Worm (Caenorhabditis elegans) whole organism, L1 larva: Measurements from ENCODE around the gene gas-1.
A peak's percentile ranks its signal among the peaks of the same experiment; 100 is the strongest.

Experiments
- C04F5.9 ChIP-seq: sonication (generic microtip); optimal IDR thresholded peaks from 2 replicates; lab custom pipeline; 2016; ENCODE audit warnings: missing genetic modification characterization, missing compliant biosample characterization
- aha-1 ChIP-seq: fragments of 150-350 bp; optimal IDR thresholded peaks from 2 replicates; lab custom pipeline; 2014; ENCODE audit warnings: missing biosample characterization, missing genetic modification characterization
- ceh-8 ChIP-seq: fragments of 200-800 bp; sonication (Bioruptor generic); optimal IDR thresholded peaks from 2 replicates; lab custom pipeline; 2018; ENCODE audit warnings: mild to moderate bottlenecking, missing genetic modification characterization, moderate library complexity, missing compliant biosample characterization
- ceh-88 ChIP-seq: fragments of 200-800 bp; sonication (Bioruptor generic); IDR thresholded peaks from 2 replicates; pipeline ENCODE4 v1.3.6; 2022; ENCODE audit warnings: missing genetic modification characterization, missing compliant biosample characterization
- efl-1 ChIP-seq, 4 experiments: fragments of 150-350 bp; optimal IDR thresholded peaks in 3 of 4; peaks in 1 of 4; 1 replicate in 1 of 4; 2 replicates in 3 of 4; lab custom pipeline; 2014; ENCODE audit warnings: missing biosample characterization in 2 of 4, missing genetic modification characterization in 2 of 4, missing genetic modification reagents in 2 of 4
- efl-3 ChIP-seq: fragments of 200-800 bp; sonication (Bioruptor generic); optimal IDR thresholded peaks from 2 replicates; lab custom pipeline; 2018; ENCODE audit warnings: mild to moderate bottlenecking, missing genetic modification characterization, missing compliant biosample characterization
- egl-13 ChIP-seq: sonication (generic microtip); optimal IDR thresholded peaks from 2 replicates; lab custom pipeline; 2016; ENCODE audit warnings: missing genotype, missing genetic modification reagents, missing genetic modification characterization, missing compliant biosample characterization
- elt-2 ChIP-seq: sonication (generic microtip); optimal IDR thresholded peaks from 2 replicates; lab custom pipeline; 2016; ENCODE audit warnings: missing genetic modification characterization, mild to moderate bottlenecking, inconsistent platforms, missing compliant biosample characterization, missing genetic modification reagents
- ets-5 ChIP-seq: fragments of 200-800 bp; sonication (Bioruptor generic); IDR thresholded peaks from 2 replicates; pipeline ENCODE4 v1.3.6; 2022; ENCODE audit warnings: missing genetic modification characterization, missing compliant biosample characterization
- fkh-4 ChIP-seq: sonication (generic microtip); optimal IDR thresholded peaks from 2 replicates; lab custom pipeline; 2016; ENCODE audit warnings: missing compliant biosample characterization, missing genetic modification characterization, borderline replicate concordance
- fkh-8 ChIP-seq: sonication (generic microtip); optimal IDR thresholded peaks from 2 replicates; lab custom pipeline; 2016; ENCODE audit warnings: mild to moderate bottlenecking, missing genetic modification characterization, missing compliant biosample characterization
- fos-1 ChIP-seq: fragments of 150-350 bp; optimal IDR thresholded peaks from 2 replicates; lab custom pipeline; 2014; ENCODE audit warnings: missing biosample characterization, missing genetic modification characterization
- grh-1 ChIP-seq: fragments of 200-800 bp; sonication (Bioruptor generic); IDR thresholded peaks from 2 replicates; pipeline ENCODE4 v1.3.6; 2022; ENCODE audit warnings: missing genetic modification reagents, missing genetic modification characterization, missing compliant biosample characterization
- hlh-4 ChIP-seq: sonication (generic microtip); optimal IDR thresholded peaks from 2 replicates; lab custom pipeline; 2016; ENCODE audit warnings: mild to moderate bottlenecking, missing genetic modification characterization, missing compliant biosample characterization
- irx-1 ChIP-seq: sonication (generic microtip); optimal IDR thresholded peaks from 2 replicates; lab custom pipeline; 2016; ENCODE audit warnings: missing genetic modification characterization, missing compliant biosample characterization
- lin-13 ChIP-seq: fragments of 150-350 bp; optimal IDR thresholded peaks from 2 replicates; lab custom pipeline; 2014; ENCODE audit warnings: missing biosample characterization, missing genetic modification reagents, missing genetic modification characterization
- lin-14 ChIP-seq: fragments of 200-800 bp; sonication (Bioruptor generic); optimal IDR thresholded peaks from 2 replicates; lab custom pipeline; 2018; ENCODE audit warnings: mild to moderate bottlenecking, missing genetic modification characterization, moderate library complexity, missing compliant biosample characterization
- lin-15B ChIP-seq: fragments of 150-350 bp; sonication (generic microtip); optimal IDR thresholded peaks from 3 replicates; lab custom pipeline; 2014; ENCODE audit warnings: missing biosample characterization, missing genetic modification characterization
- lin-39 ChIP-seq: fragments of 150-350 bp; optimal IDR thresholded peaks from 2 replicates; lab custom pipeline; 2014; ENCODE audit warnings: missing biosample characterization, missing genetic modification reagents, missing genetic modification characterization
- lsy-2 ChIP-seq, 2 experiments: fragments of 150-350 bp; optimal IDR thresholded peaks; 2 replicates each; lab custom pipeline; 2014; ENCODE audit warnings: missing biosample characterization in 2 of 2, missing genetic modification characterization in 2 of 2
- nhr-19 ChIP-seq: fragments of 200-800 bp; sonication (Bioruptor generic); conservative IDR thresholded peaks from 2 replicates; pipeline ENCODE4 v1.3.6; 2022; ENCODE audit warnings: missing genetic modification characterization, missing compliant biosample characterization
- nhr-20 ChIP-seq: sonication (generic microtip); optimal IDR thresholded peaks from 2 replicates; lab custom pipeline; 2016; ENCODE audit warnings: mild to moderate bottlenecking, missing genetic modification characterization, missing compliant biosample characterization
- nhr-71 ChIP-seq: sonication (generic microtip); optimal IDR thresholded peaks from 2 replicates; lab custom pipeline; 2016; ENCODE audit warnings: mild to moderate bottlenecking, missing genetic modification characterization, moderate library complexity, missing compliant biosample characterization
- nhr-76 ChIP-seq: sonication (generic microtip); optimal IDR thresholded peaks from 2 replicates; lab custom pipeline; 2017; ENCODE audit warnings: missing biosample characterization, missing genetic modification characterization
- nhr-84 ChIP-seq: sonication (generic microtip); optimal IDR thresholded peaks from 2 replicates; lab custom pipeline; 2017; ENCODE audit warnings: missing biosample characterization, missing genetic modification characterization
- nhr-85 ChIP-seq: sonication (generic microtip); peaks from one replicate; lab custom pipeline; 2016; ENCODE audit warnings: missing genetic modification characterization, inconsistent platforms, missing compliant biosample characterization
- pag-3 ChIP-seq: sonication (generic microtip); optimal IDR thresholded peaks from 2 replicates; lab custom pipeline; 2017; ENCODE audit warnings: missing genetic modification characterization, mild to moderate bottlenecking, missing compliant biosample characterization, antibody characterized with exemption, borderline replicate concordance; ENCODE audit not compliant: insufficient read depth
- pqm-1 ChIP-seq: sonication (generic microtip); optimal IDR thresholded peaks from 3 replicates; lab custom pipeline; 2017; ENCODE audit warnings: missing biosample characterization, missing genetic modification characterization
- rnt-1 ChIP-seq: sonication (generic microtip); optimal IDR thresholded peaks from 2 replicates; lab custom pipeline; 2016; ENCODE audit warnings: mild to moderate bottlenecking, missing genetic modification characterization, moderate library complexity, missing compliant biosample characterization
- snpc-4 ChIP-seq: fragments of 150-350 bp; optimal IDR thresholded peaks from 2 replicates; lab custom pipeline; 2014; ENCODE audit warnings: missing biosample characterization, missing genetic modification characterization
- snu-23 ChIP-seq: sonication (generic microtip); optimal IDR thresholded peaks from 2 replicates; lab custom pipeline; 2016; ENCODE audit warnings: missing genetic modification characterization, missing compliant biosample characterization
- sup-37 ChIP-seq: fragments of 200-800 bp; sonication (Bioruptor generic); optimal IDR thresholded peaks from 2 replicates; lab custom pipeline; 2018; ENCODE audit warnings: mild to moderate bottlenecking, missing genetic modification characterization, missing compliant biosample characterization
- swsn-7 ChIP-seq: sonication (generic microtip); optimal IDR thresholded peaks from 2 replicates; lab custom pipeline; 2016; ENCODE audit warnings: missing genetic modification characterization, missing compliant biosample characterization
- unc-62 ChIP-seq: fragments of 150-350 bp; optimal IDR thresholded peaks from 2 replicates; lab custom pipeline; 2014; ENCODE audit warnings: missing biosample characterization, missing genetic modification reagents, missing genetic modification characterization
- xbp-1 ChIP-seq: sonication (generic microtip); optimal IDR thresholded peaks from 2 replicates; lab custom pipeline; 2016; ENCODE audit warnings: missing genetic modification characterization, missing compliant biosample characterization
- zip-4 ChIP-seq: fragments of 200-800 bp; sonication (Bioruptor generic); optimal IDR thresholded peaks from 2 replicates; lab custom pipeline; 2018; ENCODE audit warnings: mild to moderate bottlenecking, missing genetic modification characterization, moderate library complexity, missing compliant biosample characterization

gas-1 gene

ce11 chrX:15630340-15630739, 40.1 kb upstream of the gas-1 start, which contains the start of gene K09E9.4:
TSS of gene K09E9.4 (minus strand) at chrX:15630440.
- TF ChIP-seq nhr-71 (tag; lab: Kevin White, UChicago) (no peak), fkh-4 (no peak), unc-62 (GFP tag; lab: Kevin White, UChicago) (no peak), xbp-1 (tag; lab: Kevin White, UChicago) (no peak), nhr-85 (tag; lab: Kevin White, UChicago) (no peak), snu-23 (no peak), rnt-1 (tag; lab: Kevin White, UChicago) (no peak), snpc-4 (tag; lab: Kevin White, UChicago) (no peak), pqm-1 (tag; lab: Kevin White, UChicago) (no peak), aha-1 (tag; lab: Kevin White, UChicago) (no peak), hlh-4 (tag; lab: Kevin White, UChicago) (no peak), lin-15B (no peak), fos-1 (no peak), egl-13 (no peak), C04F5.9 (tag; lab: Kevin White, UChicago) (no peak), swsn-7 (tag; lab: Kevin White, UChicago) (no peak)

ce11 chrX:15629615-15630014, 39.4 kb upstream of the gas-1 start:
- TF ChIP-seq elt-2 (tag; lab: Kevin White, UChicago) (peak; percentile 62), lin-14 (peak; percentile 42), ets-5 (GFP tag; lab: Robert Waterston, UW) (no peak), hlh-4 (tag; lab: Kevin White, UChicago) (no peak), nhr-71 (tag; lab: Kevin White, UChicago) (peak; percentile 40), fkh-8 (tag; lab: Kevin White, UChicago) (peak; percentile 6), nhr-19 (GFP tag; lab: Robert Waterston, UW) (0 out of 2 replicates have a peak, but pooled peaks have one; percentile 4), nhr-84 (tag; lab: Kevin White, UChicago) (no peak), efl-3 (GFP tag; lab: Kevin White, UChicago) (no peak)

- no peak for TF ChIP-seq lin-13 (GFP tag; lab: Kevin White, UChicago)
- TF ChIP-seq aha-1 (tag; lab: Kevin White, UChicago): no peak
- no peak for TF ChIP-seq efl-1 (optimal IDR thresholded peaks at IDR 0.05; lab: Kevin White, UChicago)
- TF ChIP-seq efl-1 (GFP tag; optimal IDR thresholded peaks at IDR 0.05 in 1 of 2; lab: Kevin White, UChicago): no peak
- no peak for TF ChIP-seq sup-37 (GFP tag; lab: Kevin White, UChicago)
Observed at ce11 chrX:15628945-15629344, 38.7 kb upstream of the gas-1 start.

ce11 chrX:15627814-15628213, 37.6 kb upstream of the gas-1 start:
- no peak for TF ChIP-seq aha-1 (tag; lab: Kevin White, UChicago)
- no peak for TF ChIP-seq efl-3 (GFP tag; lab: Kevin White, UChicago)
- TF ChIP-seq nhr-85 (tag; lab: Kevin White, UChicago): peak; percentile 71
- TF ChIP-seq nhr-76: no peak
- peak; percentile 31 for TF ChIP-seq lin-39 (tag; lab: Kevin White, UChicago)
- no peak for TF ChIP-seq pag-3 (tag; lab: Kevin White, UChicago)
- no peak for TF ChIP-seq egl-13
- TF ChIP-seq grh-1: no peak
- peak; percentile 86 for TF ChIP-seq lin-14
- TF ChIP-seq ceh-8: no peak
- peak; percentile 4 for TF ChIP-seq irx-1 (tag; lab: Kevin White, UChicago)
- TF ChIP-seq hlh-4 (tag; lab: Kevin White, UChicago): no peak
- no peak for TF ChIP-seq lsy-2 (tag; optimal IDR thresholded peaks at IDR 0.05; lab: Kevin White, UChicago)
- no peak for TF ChIP-seq zip-4 (GFP tag; lab: Kevin White, UChicago)
- no peak for TF ChIP-seq nhr-20
- no peak for TF ChIP-seq nhr-84 (tag; lab: Kevin White, UChicago)
- TF ChIP-seq ceh-88 (GFP tag; lab: Robert Waterston, UW): no peak
- no peak for TF ChIP-seq fkh-8 (tag; lab: Kevin White, UChicago)
